Worm (Caenorhabditis elegans) whole organism, late embryonic: ENCODE data around the gene mboa-2.

Experiments used
- C38D4.7 ChIP-seq: fragments of 200-800 bp; sonication (Bioruptor generic); optimal IDR thresholded peaks from 2 replicates; lab custom pipeline; 2018; ENCODE audit warnings: mild to moderate bottlenecking, missing genetic modification characterization, moderate library complexity, missing compliant biosample characterization
- F13H6.1 ChIP-seq: sonication (generic microtip); optimal IDR thresholded peaks from 2 replicates; lab custom pipeline; 2016; ENCODE audit warnings: missing genetic modification characterization, missing compliant biosample characterization
- K02D7.2 ChIP-seq: sonication (generic microtip); optimal IDR thresholded peaks from 2 replicates; lab custom pipeline; 2017; ENCODE audit warnings: mild to moderate bottlenecking, missing genetic modification characterization, missing compliant biosample characterization
- K09A11.1 ChIP-seq: sonication (generic microtip); optimal IDR thresholded peaks from 2 replicates; lab custom pipeline; 2017; ENCODE audit warnings: antibody characterized with exemption, mild to moderate bottlenecking, missing genetic modification characterization, missing compliant biosample characterization; ENCODE audit not compliant: insufficient read depth
- T23F11.4 ChIP-seq: fragments of 200-800 bp; sonication (Bioruptor generic); optimal IDR thresholded peaks from 2 replicates; lab custom pipeline; 2018; ENCODE audit warnings: mild to moderate bottlenecking, missing genetic modification characterization, missing compliant biosample characterization
- ama-1 ChIP-seq: fragments of 150-350 bp; optimal IDR thresholded peaks from 2 replicates; lab custom pipeline; 2014
- ceh-19 ChIP-seq: fragments of 200-800 bp; sonication (Bioruptor generic); optimal IDR thresholded peaks from 2 replicates; lab custom pipeline; 2018; ENCODE audit warnings: mild to moderate bottlenecking, missing genetic modification characterization, missing compliant biosample characterization
- ceh-2 ChIP-seq: sonication (generic microtip); optimal IDR thresholded peaks from 2 replicates; lab custom pipeline; 2016; ENCODE audit warnings: missing genotype, missing genetic modification characterization, missing compliant biosample characterization
- ceh-34 ChIP-seq: sonication (generic microtip); optimal IDR thresholded peaks from 2 replicates; lab custom pipeline; 2016; ENCODE audit warnings: mild to moderate bottlenecking, missing genetic modification characterization, missing compliant biosample characterization
- ceh-48 ChIP-seq: sonication (generic microtip); optimal IDR thresholded peaks from 2 replicates; lab custom pipeline; 2016; ENCODE audit warnings: missing genetic modification characterization, inconsistent platforms, missing compliant biosample characterization
- ceh-9 ChIP-seq: sonication (generic microtip); optimal IDR thresholded peaks from 2 replicates; lab custom pipeline; 2016; ENCODE audit warnings: mild to moderate bottlenecking, missing genetic modification characterization, inconsistent platforms, missing compliant biosample characterization
- dve-1 ChIP-seq: sonication (generic microtip); optimal IDR thresholded peaks from 2 replicates; lab custom pipeline; 2017; ENCODE audit warnings: antibody characterized with exemption, mild to moderate bottlenecking, missing genetic modification characterization, missing compliant biosample characterization
- elt-2 ChIP-seq: sonication (generic microtip); optimal IDR thresholded peaks from 2 replicates; lab custom pipeline; 2016; ENCODE audit warnings: missing genetic modification reagents, missing genetic modification characterization, missing compliant biosample characterization
- elt-4 ChIP-seq: sonication (generic microtip); optimal IDR thresholded peaks from 2 replicates; lab custom pipeline; 2016; ENCODE audit warnings: missing genetic modification characterization, missing compliant biosample characterization
- eyg-1 ChIP-seq: sonication (generic microtip); optimal IDR thresholded peaks from 2 replicates; lab custom pipeline; 2016; ENCODE audit warnings: missing genotype, missing genetic modification characterization, missing compliant biosample characterization
- gmeb-2 ChIP-seq: sonication (generic microtip); optimal IDR thresholded peaks from 2 replicates; lab custom pipeline; 2016; ENCODE audit warnings: missing genetic modification characterization, inconsistent platforms, missing compliant biosample characterization
- hlh-15 ChIP-seq: sonication (generic microtip); optimal IDR thresholded peaks from 2 replicates; lab custom pipeline; 2016; ENCODE audit warnings: missing genetic modification characterization, missing compliant biosample characterization
- hlh-8 ChIP-seq: sonication (generic microtip); optimal IDR thresholded peaks from 2 replicates; lab custom pipeline; 2016; ENCODE audit warnings: missing genotype, missing genetic modification characterization, missing compliant biosample characterization
- lim-6 ChIP-seq: sonication (generic microtip); optimal IDR thresholded peaks from 2 replicates; lab custom pipeline; 2016; ENCODE audit warnings: missing genetic modification characterization, missing compliant biosample characterization
- lin-11 ChIP-seq: fragments of 200-800 bp; sonication (Bioruptor generic); optimal IDR thresholded peaks from 2 replicates; lab custom pipeline; 2018; ENCODE audit warnings: mild to moderate bottlenecking, missing genetic modification characterization, missing compliant biosample characterization
- madf-2 ChIP-seq: sonication (generic microtip); optimal IDR thresholded peaks from 2 replicates; lab custom pipeline; 2017; ENCODE audit warnings: missing genetic modification characterization, missing compliant biosample characterization
- nfya-1 ChIP-seq: sonication (generic microtip); optimal IDR thresholded peaks from 2 replicates; lab custom pipeline; 2017; ENCODE audit warnings: missing genetic modification characterization, mild to moderate bottlenecking, missing compliant biosample characterization, antibody characterized with exemption, moderate library complexity
- nhr-11 ChIP-seq: fragments of 150-350 bp; optimal IDR thresholded peaks from 2 replicates; lab custom pipeline; 2014; ENCODE audit warnings: missing biosample characterization, missing genetic modification characterization
- nhr-232 ChIP-seq: sonication (generic microtip); optimal IDR thresholded peaks from 2 replicates; lab custom pipeline; 2016; ENCODE audit warnings: missing genetic modification characterization, missing compliant biosample characterization
- pax-1 ChIP-seq: fragments of 150-350 bp; optimal IDR thresholded peaks from 2 replicates; lab custom pipeline; 2014; ENCODE audit warnings: missing biosample characterization, missing genetic modification characterization
- pha-4 ChIP-seq: fragments of 150-350 bp; optimal IDR thresholded peaks from 2 replicates; lab custom pipeline; 2018; ENCODE audit warnings: missing biosample characterization, missing genetic modification reagents, missing genetic modification characterization
- pqm-1 ChIP-seq: sonication (generic microtip); optimal IDR thresholded peaks from 2 replicates; lab custom pipeline; 2016; ENCODE audit warnings: missing genetic modification characterization, missing compliant biosample characterization
- pros-1 ChIP-seq: fragments of 150-350 bp; optimal IDR thresholded peaks from 2 replicates; lab custom pipeline; 2014; ENCODE audit warnings: missing biosample characterization, missing genetic modification reagents, missing genetic modification characterization
- ref-2 ChIP-seq: sonication (generic microtip); optimal IDR thresholded peaks from 2 replicates; lab custom pipeline; 2016; ENCODE audit warnings: missing genetic modification characterization, missing compliant biosample characterization
- sdc-2 ChIP-seq: sonication (generic microtip); optimal IDR thresholded peaks from 2 replicates; lab custom pipeline; 2016; ENCODE audit warnings: missing genotype, missing genetic modification characterization, missing compliant biosample characterization
- sox-4 ChIP-seq: sonication (generic microtip); optimal IDR thresholded peaks from 2 replicates; lab custom pipeline; 2017; ENCODE audit warnings: mild to moderate bottlenecking, missing genetic modification characterization, inconsistent platforms, missing compliant biosample characterization
- syd-9 ChIP-seq: sonication (generic microtip); optimal IDR thresholded peaks from 2 replicates; lab custom pipeline; 2016; ENCODE audit warnings: mild to moderate bottlenecking, missing genetic modification characterization, moderate library complexity, missing compliant biosample characterization
- tbx-2 ChIP-seq: sonication (generic microtip); optimal IDR thresholded peaks from 2 replicates; lab custom pipeline; 2016; ENCODE audit warnings: missing genetic modification characterization, missing compliant biosample characterization
- tbx-7 ChIP-seq: sonication (generic microtip); optimal IDR thresholded peaks from 2 replicates; lab custom pipeline; 2016; ENCODE audit warnings: missing genotype, missing genetic modification characterization, missing compliant biosample characterization
- unc-86 ChIP-seq: sonication (generic microtip); optimal IDR thresholded peaks from 2 replicates; lab custom pipeline; 2016; ENCODE audit warnings: missing genetic modification characterization, missing compliant biosample characterization
- zip-5 ChIP-seq: sonication (generic microtip); optimal IDR thresholded peaks from 2 replicates; lab custom pipeline; 2016; ENCODE audit warnings: missing genetic modification characterization, missing compliant biosample characterization

The mboa-2 gene

ce11 chrV:11161791-11162190 lies 39.5 kb upstream of the mboa-2 start, which contains the start of gene srg-41:
srg-41 (minus strand) TSS chrV:11161891.
- TF ChIP-seq ceh-34 (no peak), gmeb-2 (tag; lab: Kevin White, UChicago) (no peak), tbx-2 (no peak), hlh-8 (tag; lab: Kevin White, UChicago) (no peak), ceh-48 (no peak), pqm-1 (tag; lab: Kevin White, UChicago) (no peak), T23F11.4 (GFP tag; lab: Kevin White, UChicago) (no peak), ref-2 (no peak), madf-2 (tag; lab: Kevin White, UChicago) (no peak), ceh-9 (tag; lab: Kevin White, UChicago) (no peak), ceh-19 (GFP tag; lab: Kevin White, UChicago) (no peak)

ce11 chrV:11157947-11158346 lies 35.7 kb upstream of the mboa-2 start, which contains the start of gene srg-42:
srg-42 (minus strand) TSS chrV:11158047.
- TF ChIP-seq dve-1 (no peak), sdc-2 (tag; lab: Kevin White, UChicago) (no peak), C38D4.7 (GFP tag; lab: Kevin White, UChicago) (no peak), ceh-2 (no peak), nhr-11 (tag; lab: Kevin White, UChicago) (no peak), nfya-1 (tag; lab: Kevin White, UChicago) (no peak), T23F11.4 (GFP tag; lab: Kevin White, UChicago) (no peak), pax-1 (tag; lab: Kevin White, UChicago) (no peak), nhr-232 (tag; lab: Kevin White, UChicago) (no peak), F13H6.1 (no peak), tbx-2 (no peak), ceh-19 (GFP tag; lab: Kevin White, UChicago) (no peak), ceh-9 (tag; lab: Kevin White, UChicago) (no peak), unc-86 (tag; lab: Kevin White, UChicago) (no peak), K02D7.2 (tag; lab: Kevin White, UChicago) (no peak), elt-2 (tag; lab: Kevin White, UChicago) (no peak), pros-1 (tag; lab: Kevin White, UChicago) (no peak)
- TF ChIP-seq, all 69 proteins: peak for 0

- TF ChIP-seq hlh-15 (tag; lab: Kevin White, UChicago) (no peak), lin-11 (tag; lab: Kevin White, UChicago) (no peak), syd-9 (tag; lab: Kevin White, UChicago) (no peak)
- TF ChIP-seq, all 69 proteins: peak for 0
Measured at ce11 chrV:11156589-11156988, 34.3 kb upstream of the mboa-2 start.

ce11 chrV:11155553-11155952 lies 33.3 kb upstream of the mboa-2 start, which contains the start of gene srg-38:
srg-38 (minus strand) TSS chrV:11155653.
- TF ChIP-seq elt-4 (tag; lab: Kevin White, UChicago) (no peak), lim-6 (tag; lab: Kevin White, UChicago) (no peak), eyg-1 (no peak), hlh-15 (tag; lab: Kevin White, UChicago) (no peak), pha-4 (tag; lab: Kevin White, UChicago) (no peak), sox-4 (no peak), ceh-9 (tag; lab: Kevin White, UChicago) (no peak), hlh-8 (tag; lab: Kevin White, UChicago) (no peak), tbx-7 (no peak), pros-1 (tag; lab: Kevin White, UChicago) (no peak), pax-1 (tag; lab: Kevin White, UChicago) (no peak), pqm-1 (tag; lab: Kevin White, UChicago) (no peak), K09A11.1 (tag; lab: Kevin White, UChicago) (no peak), tbx-2 (no peak), K02D7.2 (tag; lab: Kevin White, UChicago) (no peak), ceh-19 (GFP tag; lab: Kevin White, UChicago) (no peak), zip-5 (no peak), ama-1 (lab: Kevin White, UChicago) (no peak)
- TF ChIP-seq, all 69 proteins: peak for 0
